Fruit fly (Drosophila melanogaster) whole organism, pupa: ENCODE data around the gene Nsf2.

ENCODE experiments used
- CG10348 ChIP-seq: fragments of 200-800 bp; sonication (Bioruptor generic); IDR thresholded peaks from 2 replicates; pipeline ENCODE4 v1.3.6; 2022; ENCODE audit warnings: missing biosample characterization, missing genetic modification characterization
- CG12605 ChIP-seq: fragments of 200-800 bp; sonication (Bioruptor generic); IDR thresholded peaks from 2 replicates; pipeline ENCODE4 v1.3.6; 2022; ENCODE audit warnings: missing biosample characterization, missing genetic modification characterization
- CG13204 ChIP-seq: fragments of 200-800 bp; sonication (Bioruptor generic); optimal IDR thresholded peaks from 2 replicates; lab custom pipeline; 2018; ENCODE audit warnings: missing biosample characterization, mild to moderate bottlenecking, missing genetic modification characterization, moderate library complexity
- CG14655 ChIP-seq: fragments of 200-800 bp; sonication (Bioruptor generic); optimal IDR thresholded peaks from 3 replicates; lab custom pipeline; 2017; ENCODE audit warnings: mild to moderate bottlenecking, missing biosample characterization, missing genetic modification reagents, missing genetic modification characterization
- CG15710 ChIP-seq: fragments of 200-800 bp; sonication (Bioruptor generic); optimal IDR thresholded peaks from 2 replicates; lab custom pipeline; 2018; ENCODE audit warnings: missing biosample characterization, mild to moderate bottlenecking, missing genetic modification characterization, moderate library complexity
- CG17806 ChIP-seq: fragments of 200-800 bp; sonication (Bioruptor generic); optimal IDR thresholded peaks from 2 replicates; lab custom pipeline; 2018; ENCODE audit warnings: missing biosample characterization, mild to moderate bottlenecking, missing genetic modification characterization, moderate library complexity
- CG32121 ChIP-seq: fragments of 200-800 bp; sonication (Bioruptor generic); IDR thresholded peaks from 2 replicates; pipeline ENCODE4 v1.3.6; 2022; ENCODE audit warnings: missing biosample characterization, missing genetic modification characterization
- CG34367 ChIP-seq: fragments of 200-800 bp; sonication (Bioruptor generic); optimal IDR thresholded peaks from 2 replicates; lab custom pipeline; 2018; ENCODE audit warnings: missing biosample characterization, mild to moderate bottlenecking, missing genetic modification characterization
- CG4496 ChIP-seq: fragments of 200-800 bp; sonication (Bioruptor generic); IDR thresholded peaks from 3 replicates; pipeline ENCODE4 v1.3.6; 2022; ENCODE audit warnings: missing biosample characterization, missing genetic modification characterization
- CG8159 ChIP-seq: fragments of 200-800 bp; sonication (Bioruptor generic); optimal IDR thresholded peaks from 3 replicates; lab custom pipeline; 2018; ENCODE audit warnings: missing biosample characterization, mild to moderate bottlenecking, missing genetic modification characterization, moderate library complexity
- CG8301 ChIP-seq: fragments of 200-800 bp; sonication (Bioruptor generic); optimal IDR thresholded peaks from 2 replicates; lab custom pipeline; 2018; ENCODE audit warnings: missing biosample characterization, mild to moderate bottlenecking, missing genetic modification characterization
- CG9948 ChIP-seq: fragments of 200-800 bp; sonication (Bioruptor generic); optimal IDR thresholded peaks from 2 replicates; lab custom pipeline; 2018; ENCODE audit warnings: missing biosample characterization, mild to moderate bottlenecking, missing genetic modification characterization, moderate library complexity
- D1 ChIP-seq: fragments of 200-800 bp; sonication (Bioruptor generic); optimal IDR thresholded peaks from 2 replicates; lab custom pipeline; 2018; ENCODE audit warnings: missing biosample characterization, mild to moderate bottlenecking, missing genetic modification characterization, moderate library complexity
- EcR ChIP-seq: fragments of 200-800 bp; sonication (Bioruptor generic); optimal IDR thresholded peaks from 3 replicates; lab custom pipeline; 2019; ENCODE audit warnings: missing biosample characterization, missing genetic modification characterization, mild to moderate bottlenecking, moderate library complexity, missing genetic modification reagents
- Ets98B ChIP-seq: fragments of 200-800 bp; sonication (Bioruptor generic); IDR thresholded peaks from 2 replicates; pipeline ENCODE4 v1.3.6; 2022; ENCODE audit warnings: missing biosample characterization, missing genetic modification characterization
- Pif1A ChIP-seq: fragments of 200-800 bp; sonication (Bioruptor generic); optimal IDR thresholded peaks from 3 replicates; lab custom pipeline; 2016; ENCODE audit warnings: missing biosample characterization, missing genetic modification characterization
- Pif1B ChIP-seq: fragments of 200-800 bp; sonication (Bioruptor generic); optimal IDR thresholded peaks from 3 replicates; lab custom pipeline; 2016; ENCODE audit warnings: missing biosample characterization, missing genetic modification characterization
- Snoo ChIP-seq: fragments of 200-800 bp; sonication (Bioruptor generic); optimal IDR thresholded peaks from 3 replicates; lab custom pipeline; 2017; ENCODE audit warnings: missing biosample characterization, mild to moderate bottlenecking, missing genetic modification characterization, inconsistent platforms
- fd96Ca ChIP-seq: fragments of 200-800 bp; sonication (Bioruptor generic); IDR thresholded peaks from 3 replicates; pipeline ENCODE4 v1.3.6; 2022; ENCODE audit warnings: missing biosample characterization, missing genetic modification characterization
- gl ChIP-seq: fragments of 200-800 bp; sonication (Bioruptor generic); optimal IDR thresholded peaks from 2 replicates; lab custom pipeline; 2018; ENCODE audit warnings: missing biosample characterization, mild to moderate bottlenecking, missing genetic modification characterization
- rn ChIP-seq: fragments of 200-800 bp; sonication (Bioruptor generic); IDR thresholded peaks from 2 replicates; pipeline ENCODE4 v1.3.6; 2022; ENCODE audit warnings: missing biosample characterization, missing genetic modification characterization

Gene Nsf2

dm6 chr3R:13837807-13838206 is at the start of gene Nsf2:
Gene Nsf2, minus strand, starts transcription at chr3R:13837991.
- peak; percentile 30 for TF ChIP-seq D1
- TF ChIP-seq Snoo (tag; lab: Kevin White, UChicago) = no peak

dm6 chr3R:13884929-13885328 is 47.1 kb upstream of the Nsf2 start:
- TF ChIP-seq Ets98B (no peak), Snoo (tag; lab: Kevin White, UChicago) (no peak), CG8159 (tag; lab: Kevin White, UChicago) (peak; percentile 60), CG14655 (peak; percentile 42), fd96Ca (GFP tag; lab: Robert Waterston, UW) (no peak), CG4496 (GFP tag; lab: Robert Waterston, UW) (0 out of 3 replicates have a peak, but pooled peaks have one; percentile 24), CG17806 (tag; lab: Kevin White, UChicago) (peak; percentile 46), CG10348 (GFP tag; lab: Robert Waterston, UW) (no peak), Pif1B (no peak), CG13204 (GFP tag; lab: Kevin White, UChicago) (no peak), D1 (no peak), Pif1A (GFP tag; lab: Kevin White, UChicago) (peak; percentile 31), CG15710 (peak; percentile 57), CG34367 (tag; lab: Kevin White, UChicago) (peak; percentile 16), CG8301 (tag; lab: Kevin White, UChicago) (no peak), CG32121 (GFP tag; lab: Robert Waterston, UW) (no peak), rn (GFP tag; lab: Robert Waterston, UW) (no peak), CG9948 (tag; lab: Kevin White, UChicago) (peak; percentile 35), gl (tag; lab: Kevin White, UChicago) (no peak), CG12605 (no peak), EcR (GFP tag; lab: Kevin White, UChicago) (no peak)

dm6 chr3R:13883388-13883787 is 45.6 kb upstream of the Nsf2 start:
- TF ChIP-seq CG12605 (0 out of 2 replicates have a peak, but pooled peaks have one; percentile 21), CG14655 (peak; percentile 61), CG9948 (tag; lab: Kevin White, UChicago) (peak; percentile 2), Ets98B (no peak), CG8159 (tag; lab: Kevin White, UChicago) (no peak), CG32121 (GFP tag; lab: Robert Waterston, UW) (0 out of 2 replicates have a peak, but pooled peaks have one; percentile 14), rn (GFP tag; lab: Robert Waterston, UW) (no peak), CG8301 (tag; lab: Kevin White, UChicago) (peak; percentile 55), gl (tag; lab: Kevin White, UChicago) (no peak)

DNA sequence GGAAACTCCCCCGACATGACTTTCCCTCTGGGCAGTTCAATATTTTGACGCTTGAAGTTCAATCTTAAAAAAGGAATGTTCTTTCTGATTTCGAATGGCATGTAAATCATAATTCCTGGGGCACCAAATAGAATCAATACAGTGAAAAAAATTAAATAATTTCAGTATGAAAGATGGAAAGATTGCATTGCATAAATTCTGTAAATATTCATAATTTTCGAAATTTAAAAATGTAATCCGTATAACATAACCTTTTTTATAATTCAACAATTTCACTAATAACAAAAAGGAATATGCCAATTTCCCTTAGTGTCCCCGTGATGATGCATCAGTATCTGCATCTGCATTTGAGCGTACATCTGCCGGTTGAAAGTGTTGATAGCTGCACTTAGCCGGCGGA is 43.1 kb upstream of the Nsf2 start:
- TF ChIP-seq Ets98B (no peak), CG8159 (tag; lab: Kevin White, UChicago) (no peak), CG34367 (tag; lab: Kevin White, UChicago) (no peak), CG17806 (tag; lab: Kevin White, UChicago) (no peak), CG8301 (tag; lab: Kevin White, UChicago) (no peak), CG4496 (GFP tag; lab: Robert Waterston, UW) (no peak), CG12605 (no peak), fd96Ca (GFP tag; lab: Robert Waterston, UW) (no peak), CG9948 (tag; lab: Kevin White, UChicago) (no peak), D1 (no peak), Pif1B (no peak), CG15710 (no peak), gl (tag; lab: Kevin White, UChicago) (no peak), Pif1A (GFP tag; lab: Kevin White, UChicago) (no peak), EcR (GFP tag; lab: Kevin White, UChicago) (no peak), CG32121 (GFP tag; lab: Robert Waterston, UW) (no peak), CG14655 (no peak), CG10348 (GFP tag; lab: Robert Waterston, UW) (no peak), Snoo (tag; lab: Kevin White, UChicago) (no peak)

dm6 chr3R:13879349-13879748 is 41.6 kb upstream of the Nsf2 start:
- no peak for TF ChIP-seq CG9948 (tag; lab: Kevin White, UChicago)
- TF ChIP-seq, all 21 proteins: peak for 0

DNA sequence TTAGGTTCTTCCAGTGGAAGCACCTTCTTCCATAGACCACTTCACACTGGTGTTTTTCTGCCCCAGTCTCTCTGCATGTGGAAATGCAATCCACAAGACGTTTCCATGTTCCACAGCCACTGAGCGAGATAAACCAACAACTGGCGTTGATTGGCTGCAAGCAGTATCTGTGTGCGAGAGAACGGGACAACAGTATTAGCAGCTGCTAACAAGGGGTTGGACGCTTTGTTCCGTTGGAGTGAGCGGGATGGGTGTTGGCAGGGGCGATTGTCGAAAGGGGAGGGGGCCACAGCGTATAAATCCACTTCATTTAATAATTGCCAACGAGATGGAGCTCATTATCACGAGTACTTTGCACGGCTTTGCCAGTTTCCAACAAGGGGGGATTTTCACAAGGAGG is 39.3 kb upstream of the Nsf2 start:
- no peak for TF ChIP-seq CG8159 (tag; lab: Kevin White, UChicago)
- TF ChIP-seq fd96Ca (GFP tag; lab: Robert Waterston, UW) = peak; percentile 26; the same call in 1 of the 3 replicates
- TF ChIP-seq CG4496 (GFP tag; lab: Robert Waterston, UW) = 0 out of 3 replicates have a peak, but pooled peaks have one; percentile 10

dm6 chr3R:13875438-13875861 is 37.7 kb upstream of the Nsf2 start:
- TF ChIP-seq rn (GFP tag; lab: Robert Waterston, UW) (no peak), Pif1B (no peak), CG14655 (peak; percentile 73), Pif1A (GFP tag; lab: Kevin White, UChicago) (no peak), CG8301 (tag; lab: Kevin White, UChicago) (peak; percentile 12), gl (tag; lab: Kevin White, UChicago) (no peak), D1 (no peak), CG15710 (peak; percentile 63), CG4496 (GFP tag; lab: Robert Waterston, UW) (no peak), CG12605 (no peak), CG17806 (tag; lab: Kevin White, UChicago) (peak; percentile 48), CG13204 (GFP tag; lab: Kevin White, UChicago) (no peak), Snoo (tag; lab: Kevin White, UChicago) (no peak), Ets98B (no peak), CG8159 (tag; lab: Kevin White, UChicago) (peak; percentile 77), fd96Ca (GFP tag; lab: Robert Waterston, UW) (no peak), CG9948 (tag; lab: Kevin White, UChicago) (peak; percentile 75), CG10348 (GFP tag; lab: Robert Waterston, UW) (no peak), CG34367 (tag; lab: Kevin White, UChicago) (peak; percentile 36), CG32121 (GFP tag; lab: Robert Waterston, UW) (no peak), EcR (GFP tag; lab: Kevin White, UChicago) (no peak)
